Worm (Caenorhabditis elegans): ENCODE data around the gene ykt-6.

DNA sequence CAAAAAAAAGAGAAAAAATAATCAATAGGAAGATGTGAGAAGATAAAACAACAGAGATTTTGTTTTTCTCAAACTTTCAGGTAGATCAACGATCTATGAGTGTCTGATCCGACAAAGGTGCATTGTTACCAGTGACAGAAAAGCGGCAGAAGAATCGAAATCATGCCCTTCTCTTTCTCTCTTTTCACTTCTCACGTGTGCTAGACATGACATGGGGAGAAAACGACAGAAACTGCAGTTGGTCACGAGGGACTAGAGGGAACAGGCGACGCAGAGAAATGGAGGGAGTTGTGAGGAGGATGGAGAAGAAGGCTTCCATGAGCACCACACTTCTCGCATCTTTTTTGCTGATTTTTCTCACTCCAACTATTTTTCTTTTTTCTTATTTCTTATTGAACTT is 47.8 kb upstream of the ykt-6 start, which contains the start of gene F56C9.10:
- TF ChIP-seq pes-1 (GFP tag; IDR thresholded peaks at IDR 0.05) (no peak), tbx-11 (GFP tag; IDR thresholded peaks at IDR 0.05) (no peak), tbx-37 (GFP tag; conservative IDR thresholded peaks at IDR 0.05) (no peak)
